Fruit fly (Drosophila melanogaster) whole organism, prepupa: Measurements from ENCODE around the gene MFS3.

Experiments used
- Blimp-1 ChIP-seq: fragments of 200-800 bp; sonication (Bioruptor generic); optimal IDR thresholded peaks from 3 replicates; lab custom pipeline; 2017; ENCODE audit warnings: missing biosample characterization, missing genetic modification characterization, mild to moderate bottlenecking, moderate library complexity, missing genetic modification reagents
- CG10631 ChIP-seq: fragments of 200-800 bp; sonication (Bioruptor generic); optimal IDR thresholded peaks from 2 replicates; lab custom pipeline; 2016; ENCODE audit warnings: missing biosample characterization, missing genetic modification characterization
- CG10669 ChIP-seq: fragments of 200-800 bp; sonication (Bioruptor generic); optimal IDR thresholded peaks from 3 replicates; lab custom pipeline; 2018; ENCODE audit warnings: missing biosample characterization, mild to moderate bottlenecking, missing genetic modification characterization, moderate library complexity
- CG11762 ChIP-seq: fragments of 200-800 bp; sonication (Bioruptor generic); optimal IDR thresholded peaks from 3 replicates; lab custom pipeline; 2016; ENCODE audit warnings: missing biosample characterization, missing genetic modification characterization; ENCODE audit not compliant: insufficient read depth
- CG15336 ChIP-seq: fragments of 200-800 bp; sonication (Bioruptor generic); IDR thresholded peaks from 2 replicates; pipeline ENCODE4 v1.3.6; 2022; ENCODE audit warnings: missing biosample characterization, missing genetic modification characterization
- CG1621 ChIP-seq: fragments of 200-800 bp; sonication (Bioruptor generic); optimal IDR thresholded peaks from 3 replicates; lab custom pipeline; 2018; ENCODE audit warnings: missing biosample characterization, mild to moderate bottlenecking, missing genetic modification characterization
- CG16779 ChIP-seq: fragments of 200-800 bp; sonication (Bioruptor generic); optimal IDR thresholded peaks from 3 replicates; lab custom pipeline; 2017; ENCODE audit warnings: missing biosample characterization, mild to moderate bottlenecking, missing genetic modification characterization
- CG31627 ChIP-seq: fragments of 200-800 bp; sonication (Bioruptor generic); optimal IDR thresholded peaks from 3 replicates; lab custom pipeline; 2016; ENCODE audit warnings: missing biosample characterization, missing genetic modification characterization
- CG32006 ChIP-seq: fragments of 200-800 bp; sonication (Bioruptor generic); optimal IDR thresholded peaks from 3 replicates; lab custom pipeline; 2017; ENCODE audit warnings: missing biosample characterization, mild to moderate bottlenecking, missing genetic modification characterization
- CG34406 ChIP-seq: fragments of 200-800 bp; sonication (Bioruptor generic); optimal IDR thresholded peaks from 3 replicates; lab custom pipeline; 2016; ENCODE audit warnings: missing biosample characterization, missing genetic modification characterization
- CG3919 ChIP-seq: fragments of 200-800 bp; sonication (Bioruptor generic); optimal IDR thresholded peaks from 3 replicates; lab custom pipeline; 2016; ENCODE audit warnings: missing biosample characterization, missing genetic modification characterization
- CG4318 ChIP-seq: fragments of 200-800 bp; sonication (Bioruptor generic); optimal IDR thresholded peaks from 3 replicates; lab custom pipeline; 2017; ENCODE audit warnings: missing biosample characterization, mild to moderate bottlenecking, missing genetic modification characterization
- CG6163 ChIP-seq: fragments of 200-800 bp; sonication (Bioruptor generic); IDR thresholded peaks from 3 replicates; pipeline ENCODE4 v1.3.6; 2022; ENCODE audit warnings: missing biosample characterization, missing genetic modification characterization
- CG6808 ChIP-seq: fragments of 200-800 bp; sonication (Bioruptor generic); optimal IDR thresholded peaks from 3 replicates; lab custom pipeline; 2017; ENCODE audit warnings: missing biosample characterization, missing genetic modification characterization, mild to moderate bottlenecking, moderate library complexity, missing genetic modification reagents
- CG7368 ChIP-seq: fragments of 200-800 bp; sonication (Bioruptor generic); optimal IDR thresholded peaks from 3 replicates; lab custom pipeline; 2016; ENCODE audit warnings: missing biosample characterization, missing genetic modification characterization
- CG8119 ChIP-seq: fragments of 200-800 bp; sonication (Bioruptor generic); IDR thresholded peaks from 3 replicates; pipeline ENCODE4 v1.3.6; 2022; ENCODE audit warnings: missing biosample characterization, missing genetic modification characterization
- CG8319 ChIP-seq: fragments of 200-800 bp; sonication (Bioruptor generic); optimal IDR thresholded peaks from 3 replicates; lab custom pipeline; 2016; ENCODE audit warnings: missing biosample characterization, missing genetic modification characterization
- CG8632 ChIP-seq: fragments of 200-800 bp; sonication (Bioruptor generic); optimal IDR thresholded peaks from 3 replicates; lab custom pipeline; 2016; ENCODE audit warnings: missing biosample characterization, missing genetic modification characterization
- CG9139 ChIP-seq: fragments of 200-800 bp; sonication (Bioruptor generic); optimal IDR thresholded peaks from 3 replicates; lab custom pipeline; 2017; ENCODE audit warnings: missing biosample characterization, mild to moderate bottlenecking, missing genetic modification characterization
- Eip78C ChIP-seq: fragments of 200-800 bp; sonication (Bioruptor generic); peaks from one replicate; lab custom pipeline; 2016; ENCODE audit warnings: missing biosample characterization, missing genetic modification characterization
- Eip93F ChIP-seq: fragments of 200-800 bp; sonication (Bioruptor generic); optimal IDR thresholded peaks from 2 replicates; lab custom pipeline; 2016; ENCODE audit warnings: missing biosample characterization, mild to moderate bottlenecking, missing genetic modification characterization
- Ets21C ChIP-seq: fragments of 200-800 bp; sonication (Bioruptor generic); optimal IDR thresholded peaks from 3 replicates; lab custom pipeline; 2016; ENCODE audit warnings: missing biosample characterization, missing genetic modification characterization
- Ets96B ChIP-seq: fragments of 200-800 bp; optimal IDR thresholded peaks from 2 replicates; lab custom pipeline; 2019; ENCODE audit warnings: missing biosample characterization, mild to moderate bottlenecking, missing genetic modification characterization, moderate library complexity
- Gug ChIP-seq: fragments of 200-800 bp; sonication (Bioruptor generic); IDR thresholded peaks from 2 replicates; pipeline ENCODE4 v1.3.6; 2022; ENCODE audit warnings: missing biosample characterization, missing genetic modification characterization
- Hr38 ChIP-seq: sonication (Bioruptor generic); optimal IDR thresholded peaks from 2 replicates; lab custom pipeline; 2016; ENCODE audit warnings: missing biosample characterization, missing genetic modification characterization
- Hr39 ChIP-seq: fragments of 200-800 bp; sonication (Bioruptor generic); optimal IDR thresholded peaks from 2 replicates; lab custom pipeline; 2016; ENCODE audit warnings: missing biosample characterization, missing genetic modification characterization
- Hr4 ChIP-seq: fragments of 200-800 bp; sonication (Bioruptor generic); optimal IDR thresholded peaks from 3 replicates; lab custom pipeline; 2016; ENCODE audit warnings: missing biosample characterization, missing genetic modification characterization
- Lpt ChIP-seq: fragments of 200-800 bp; sonication (Bioruptor generic); optimal IDR thresholded peaks from 3 replicates; lab custom pipeline; 2016; ENCODE audit warnings: missing biosample characterization, missing genetic modification characterization
- Met ChIP-seq: fragments of 200-800 bp; sonication (Bioruptor generic); optimal IDR thresholded peaks from 3 replicates; lab custom pipeline; 2016; ENCODE audit warnings: missing biosample characterization, missing genetic modification characterization
- Smox ChIP-seq: fragments of 200-800 bp; sonication (Bioruptor generic); optimal IDR thresholded peaks from 3 replicates; lab custom pipeline; 2016; ENCODE audit warnings: missing biosample characterization, missing genetic modification characterization
- Sox102F ChIP-seq: fragments of 200-800 bp; sonication (Bioruptor generic); optimal IDR thresholded peaks from 2 replicates; lab custom pipeline; 2016; ENCODE audit warnings: missing biosample characterization, mild to moderate bottlenecking, missing genetic modification characterization
- Sox14 ChIP-seq: fragments of 200-800 bp; sonication (Bioruptor generic); optimal IDR thresholded peaks from 3 replicates; lab custom pipeline; 2016; ENCODE audit warnings: missing biosample characterization, missing genetic modification characterization
- achi ChIP-seq: fragments of 200-800 bp; sonication (Bioruptor generic); optimal IDR thresholded peaks from 3 replicates; lab custom pipeline; 2016; ENCODE audit warnings: missing biosample characterization, missing genetic modification characterization
- acj6 ChIP-seq: fragments of 200-800 bp; sonication (Bioruptor generic); optimal IDR thresholded peaks from 3 replicates; lab custom pipeline; 2016; ENCODE audit warnings: missing biosample characterization, missing genetic modification characterization
- cyc ChIP-seq: fragments of 200-800 bp; sonication (Bioruptor generic); optimal IDR thresholded peaks from 3 replicates; lab custom pipeline; 2016; ENCODE audit warnings: missing biosample characterization, missing genetic modification characterization
- dac ChIP-seq: fragments of 200-800 bp; sonication (Bioruptor generic); optimal IDR thresholded peaks from 2 replicates; lab custom pipeline; 2017; ENCODE audit warnings: missing biosample characterization, mild to moderate bottlenecking, missing genetic modification characterization
- dsx ChIP-seq: fragments of 200-800 bp; optimal IDR thresholded peaks from 3 replicates; lab custom pipeline; 2019; ENCODE audit warnings: missing biosample characterization, mild to moderate bottlenecking, missing genetic modification characterization, moderate library complexity; ENCODE audit not compliant: poor library complexity, severe bottlenecking
- eg ChIP-seq: fragments of 200-800 bp; sonication (Bioruptor generic); IDR thresholded peaks from 3 replicates; pipeline ENCODE4 v1.3.6; 2022; ENCODE audit warnings: missing biosample characterization, missing genetic modification characterization
- esn ChIP-seq: fragments of 200-800 bp; sonication (Bioruptor generic); optimal IDR thresholded peaks from 2 replicates; lab custom pipeline; 2016; ENCODE audit warnings: missing biosample characterization, mild to moderate bottlenecking, missing genetic modification characterization, moderate library complexity
- fd59A ChIP-seq: fragments of 200-800 bp; sonication (Bioruptor generic); optimal IDR thresholded peaks from 2 replicates; lab custom pipeline; 2017; ENCODE audit warnings: missing biosample characterization, mild to moderate bottlenecking, missing genetic modification characterization, missing genetic modification reagents
- fd85E ChIP-seq: fragments of 200-800 bp; sonication (Bioruptor generic); optimal IDR thresholded peaks from 3 replicates; lab custom pipeline; 2016; ENCODE audit warnings: missing biosample characterization, missing genetic modification characterization
- fkh ChIP-seq: fragments of 200-800 bp; sonication (Bioruptor generic); optimal IDR thresholded peaks from 3 replicates; lab custom pipeline; 2017; ENCODE audit warnings: missing biosample characterization, mild to moderate bottlenecking, missing genetic modification characterization, moderate library complexity
- lz ChIP-seq: fragments of 200-800 bp; sonication (Bioruptor generic); optimal IDR thresholded peaks from 3 replicates; lab custom pipeline; 2016; ENCODE audit warnings: missing biosample characterization, missing genetic modification characterization
- spab ChIP-seq: fragments of 200-800 bp; sonication (Bioruptor generic); optimal IDR thresholded peaks from 2 replicates; lab custom pipeline; 2017; ENCODE audit warnings: missing biosample characterization, mild to moderate bottlenecking, missing genetic modification characterization, missing genetic modification reagents
- ss ChIP-seq, 2 experiments: fragments of 200-800 bp; sonication (Bioruptor generic); optimal IDR thresholded peaks; 2 replicates in 1 of 2; 3 replicates in 1 of 2; lab custom pipeline; 2017 to 2018; ENCODE audit warnings: mild to moderate bottlenecking in 2 of 2, missing biosample characterization in 2 of 2, missing genetic modification characterization in 2 of 2, moderate library complexity in 1 of 2
- svp ChIP-seq: fragments of 200-800 bp; sonication (Bioruptor generic); peaks from one replicate; lab custom pipeline; 2016; ENCODE audit warnings: missing biosample characterization, missing genetic modification characterization
- topi ChIP-seq: fragments of 200-800 bp; sonication (Bioruptor generic); optimal IDR thresholded peaks from 3 replicates; lab custom pipeline; 2016; ENCODE audit warnings: missing biosample characterization, missing genetic modification characterization
- vri ChIP-seq: fragments of 200-800 bp; sonication (Bioruptor generic); optimal IDR thresholded peaks from 3 replicates; lab custom pipeline; 2016; ENCODE audit warnings: missing biosample characterization, mild to moderate bottlenecking, missing genetic modification characterization

Gene MFS3

dm6 chr2L:1166326-1166725, 23.3 kb downstream of the MFS3 start, which contains the start of gene CG14341:
Gene CG14341, plus strand, starts transcription at chr2L:1166506.
- TF ChIP-seq svp (GFP tag; lab: Kevin White, UChicago) (peak; percentile 66), CG8632 (GFP tag; lab: Kevin White, UChicago) (no peak), Ets96B (tag; lab: Kevin White, UChicago) (no peak), CG15336 (GFP tag; lab: Robert Waterston, UW) (no peak), CG10669 (GFP tag; lab: Kevin White, UChicago) (no peak), Hr38 (GFP tag; lab: Kevin White, UChicago) (no peak), esn (GFP tag; lab: Kevin White, UChicago) (peak; percentile 26)
- TF ChIP-seq, all 60 proteins: peak for 2

DNA sequence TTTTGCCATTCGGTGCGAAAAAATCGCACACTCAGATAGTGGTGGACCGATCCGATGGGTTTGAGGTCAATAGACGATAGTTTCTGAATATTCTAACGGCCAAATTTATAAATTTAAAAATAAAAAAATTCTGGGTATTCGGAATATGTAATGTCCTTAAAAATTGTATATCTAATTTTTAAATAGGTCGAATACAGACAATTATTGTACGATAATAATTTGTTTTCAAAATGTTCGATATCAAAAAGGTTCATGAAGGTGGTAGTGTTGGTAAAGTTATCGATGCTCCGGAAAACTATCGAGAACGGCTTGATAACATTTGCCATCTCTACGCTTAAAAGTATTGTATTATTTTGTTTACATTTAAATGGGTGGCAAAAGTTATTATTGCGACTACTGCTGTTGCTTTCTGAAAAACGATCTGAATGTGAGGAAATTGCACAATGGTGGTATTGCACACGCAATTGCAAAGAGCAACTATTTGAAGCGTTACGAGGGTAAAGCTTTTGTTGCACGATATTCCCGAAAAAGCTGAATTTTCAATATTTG, 26.9 kb downstream of the MFS3 start, which contains the start of the genes CG31922 and Plap:
Gene CG31922, plus strand, starts transcription at position 315 of the 549 bp plus-strand sequence.
Gene Plap, minus strand, starts transcription at position 499 of the 549 bp plus-strand sequence.
- peak; percentile 89 for TF ChIP-seq Sox14
- TF ChIP-seq Blimp-1 (GFP tag; lab: Kevin White, UChicago) = no peak
- peak; percentile 51 for TF ChIP-seq CG3919
- no peak for TF ChIP-seq fkh (GFP tag; lab: Kevin White, UChicago)
- peak; percentile 1 for TF ChIP-seq fd59A (GFP tag; lab: Kevin White, UChicago)
- peak; percentile 60 for TF ChIP-seq CG34406 (GFP tag; lab: Kevin White, UChicago)
- TF ChIP-seq lz (GFP tag; lab: Kevin White, UChicago) = peak; percentile 78
- no peak for TF ChIP-seq CG10631 (GFP tag; lab: Kevin White, UChicago)
- TF ChIP-seq dac (GFP tag; lab: Kevin White, UChicago) = no peak
- no peak for TF ChIP-seq CG32006 (GFP tag; lab: Kevin White, UChicago)
- TF ChIP-seq CG11762 (GFP tag; lab: Kevin White, UChicago) = no peak
- no peak for TF ChIP-seq eg
- peak; percentile 69 for TF ChIP-seq topi (GFP tag; lab: Kevin White, UChicago)
- no peak for TF ChIP-seq CG15336 (GFP tag; lab: Robert Waterston, UW)
- no peak; the same call in 2 of the 3 replicates for TF ChIP-seq CG6163 (GFP tag; lab: Robert Waterston, UW)
- no peak for TF ChIP-seq CG16779
- TF ChIP-seq Lpt = peak; percentile 3
- no peak for TF ChIP-seq CG9139
- TF ChIP-seq Gug = no peak
- TF ChIP-seq CG4318 = no peak
- TF ChIP-seq spab = no peak
- peak; percentile 17 for TF ChIP-seq CG8632 (GFP tag; lab: Kevin White, UChicago)
- TF ChIP-seq vri (GFP tag; lab: Kevin White, UChicago) = no peak
- TF ChIP-seq Hr4 = no peak
- TF ChIP-seq CG8319 (GFP tag; lab: Kevin White, UChicago) = no peak
- no peak for TF ChIP-seq CG10669 (GFP tag; lab: Kevin White, UChicago)
- TF ChIP-seq ss (GFP tag; optimal IDR thresholded peaks at IDR 0.05; lab: Kevin White, UChicago) = no peak
- TF ChIP-seq svp (GFP tag; lab: Kevin White, UChicago) = peak; percentile 97
- TF ChIP-seq CG1621 = no peak
- TF ChIP-seq Hr39 (GFP tag; lab: Kevin White, UChicago) = peak; percentile 63
- TF ChIP-seq cyc = peak; percentile 66
- TF ChIP-seq CG7368 = no peak
- TF ChIP-seq Eip93F (GFP tag; lab: Kevin White, UChicago) = no peak
- TF ChIP-seq Hr38 (GFP tag; lab: Kevin White, UChicago) = no peak
- no peak for TF ChIP-seq Ets21C (GFP tag; lab: Kevin White, UChicago)
- TF ChIP-seq Met = no peak
- TF ChIP-seq Smox (GFP tag; lab: Kevin White, UChicago) = no peak
- TF ChIP-seq Ets96B (tag; lab: Kevin White, UChicago) = peak; percentile 58
- peak; percentile 87 for TF ChIP-seq dsx (GFP tag; lab: Kevin White, UChicago)
- no peak for TF ChIP-seq CG6808 (GFP tag; lab: Kevin White, UChicago)
- no peak for TF ChIP-seq fd85E (GFP tag; lab: Kevin White, UChicago)
- TF ChIP-seq acj6 (GFP tag; lab: Kevin White, UChicago) = no peak
- TF ChIP-seq Eip78C (GFP tag; lab: Kevin White, UChicago) = peak; percentile 89
- TF ChIP-seq Sox102F = no peak
- TF ChIP-seq CG8119 (GFP tag; lab: Robert Waterston, UW) = no peak
- peak; percentile 74 for TF ChIP-seq CG31627 (GFP tag; lab: Kevin White, UChicago)
- no peak for TF ChIP-seq achi (GFP tag; lab: Kevin White, UChicago)
